Fruit fly (Drosophila melanogaster) whole organism, embryonic: ENCODE measurements around the gene CG7924.

ENCODE experiments used
- Bgb ChIP-seq: fragments of 200-800 bp; sonication (Bioruptor generic); IDR thresholded peaks from 2 replicates; pipeline ENCODE4 v1.3.6; 2022; ENCODE audit warnings: missing biosample characterization, missing genetic modification characterization; ENCODE audit not compliant: partially characterized antibody
- CG10462 ChIP-seq: fragments of 200-800 bp; sonication (Bioruptor generic); optimal IDR thresholded peaks from 2 replicates; lab custom pipeline; 2016; ENCODE audit warnings: missing biosample characterization, missing genetic modification characterization
- CG11504 ChIP-seq: fragments of 200-800 bp; sonication (Bioruptor generic); optimal IDR thresholded peaks from 3 replicates; lab custom pipeline; 2019; ENCODE audit warnings: missing biosample characterization, mild to moderate bottlenecking, missing genetic modification characterization, moderate library complexity
- CG1529 ChIP-seq: fragments of 200-800 bp; sonication (Bioruptor generic); optimal IDR thresholded peaks from 3 replicates; lab custom pipeline; 2018; ENCODE audit warnings: missing biosample characterization, missing genetic modification characterization
- CG15514 ChIP-seq: fragments of 200-800 bp; sonication (Bioruptor generic); optimal IDR thresholded peaks from 3 replicates; lab custom pipeline; 2017; ENCODE audit warnings: missing biosample characterization, missing genetic modification characterization, mild to moderate bottlenecking, moderate library complexity, missing genetic modification reagents
- CG15601 ChIP-seq: fragments of 200-800 bp; sonication (Bioruptor generic); optimal IDR thresholded peaks from 3 replicates; lab custom pipeline; 2019; ENCODE audit warnings: missing biosample characterization, mild to moderate bottlenecking, missing genetic modification characterization, moderate library complexity
- CG16779 ChIP-seq: fragments of 200-800 bp; sonication (Bioruptor generic); IDR thresholded peaks from 2 replicates; pipeline ENCODE4 v1.3.6; 2022; ENCODE audit warnings: missing biosample characterization, missing genetic modification characterization
- CG17568 ChIP-seq: fragments of 200-800 bp; sonication (Bioruptor generic); optimal IDR thresholded peaks from 2 replicates; lab custom pipeline; 2018; ENCODE audit warnings: missing biosample characterization, mild to moderate bottlenecking, missing genetic modification characterization, moderate library complexity
- CG2199 ChIP-seq: fragments of 200-800 bp; sonication (Bioruptor generic); IDR thresholded peaks from 3 replicates; pipeline ENCODE4 v1.3.6; 2022; ENCODE audit warnings: missing biosample characterization, missing genetic modification characterization
- CG30403 ChIP-seq: fragments of 200-800 bp; sonication (Bioruptor generic); optimal IDR thresholded peaks from 3 replicates; lab custom pipeline; 2016; ENCODE audit warnings: missing biosample characterization, missing genetic modification characterization
- CG32767 ChIP-seq: fragments of 200-800 bp; sonication (Bioruptor generic); IDR thresholded peaks from 2 replicates; pipeline ENCODE4 v1.3.6; 2022; ENCODE audit warnings: missing biosample characterization, missing genetic modification characterization
- CG6175 ChIP-seq: fragments of 200-800 bp; sonication (Bioruptor generic); IDR thresholded peaks from 3 replicates; pipeline ENCODE4 v1.3.6; 2022; ENCODE audit warnings: missing biosample characterization, missing genetic modification characterization
- CG8388 ChIP-seq: fragments of 200-800 bp; sonication (Bioruptor generic); optimal IDR thresholded peaks from 2 replicates; lab custom pipeline; 2019; ENCODE audit warnings: missing biosample characterization, mild to moderate bottlenecking, missing genetic modification characterization, moderate library complexity
- Dek ChIP-seq: fragments of 200-800 bp; sonication (Bioruptor generic); optimal IDR thresholded peaks from 3 replicates; lab custom pipeline; 2019; ENCODE audit warnings: missing biosample characterization, mild to moderate bottlenecking, missing genetic modification characterization, moderate library complexity
- Dfd ChIP-seq, 2 experiments: fragments of >200 bp; optimal IDR thresholded peaks; 2 replicates each; lab custom pipeline; 2017; ENCODE audit warnings: missing biosample characterization in 2 of 2, missing genetic modification characterization in 2 of 2
- Dll ChIP-seq: fragments of 200-800 bp; sonication (Bioruptor generic); IDR thresholded peaks from 4 replicates; pipeline ENCODE4 v1.3.6; 2022; ENCODE audit warnings: missing biosample characterization, missing genetic modification characterization; ENCODE audit not compliant: partially characterized antibody
- Doc3 ChIP-seq: fragments of 200-800 bp; sonication (Bioruptor generic); IDR thresholded peaks from 3 replicates; pipeline ENCODE4 v1.3.6; 2022; ENCODE audit warnings: missing biosample characterization, missing genetic modification characterization; ENCODE audit not compliant: partially characterized antibody
- Fer3 ChIP-seq: fragments of 200-800 bp; sonication (Bioruptor generic); optimal IDR thresholded peaks from 2 replicates; lab custom pipeline; 2018; ENCODE audit warnings: missing biosample characterization, mild to moderate bottlenecking, missing genetic modification characterization, moderate library complexity
- Gug ChIP-seq: fragments of 200-800 bp; sonication (Bioruptor generic); IDR thresholded peaks from 4 replicates; pipeline ENCODE4 v1.3.6; 2022; ENCODE audit warnings: missing biosample characterization, missing genetic modification characterization
- H15 ChIP-seq: fragments of 200-800 bp; sonication (Bioruptor generic); IDR thresholded peaks from 3 replicates; pipeline ENCODE4 v1.3.6; 2022; ENCODE audit warnings: missing biosample characterization, missing genetic modification characterization
- Hr51 ChIP-seq, 2 experiments: fragments of 200-800 bp; sonication (Bioruptor generic); optimal IDR thresholded peaks; 2 replicates in 1 of 2; 3 replicates in 1 of 2; lab custom pipeline; 2016 to 2018; ENCODE audit warnings: missing biosample characterization in 2 of 2, missing genetic modification characterization in 2 of 2, mild to moderate bottlenecking in 1 of 2, moderate library complexity in 1 of 2
- Lhr ChIP-seq: fragments of 200-800 bp; sonication (Bioruptor generic); optimal IDR thresholded peaks from 3 replicates; lab custom pipeline; 2017; ENCODE audit warnings: mild to moderate bottlenecking, missing biosample characterization, missing genetic modification reagents, missing genetic modification characterization
- Rfx ChIP-seq: fragments of 200-800 bp; sonication (Bioruptor generic); IDR thresholded peaks from 2 replicates; pipeline ENCODE4 v1.3.6; 2022; ENCODE audit warnings: missing biosample characterization, missing genetic modification characterization
- ase ChIP-seq: fragments of 200-800 bp; sonication (Bioruptor generic); IDR thresholded peaks from 3 replicates; pipeline ENCODE4 v1.3.6; 2022; ENCODE audit warnings: missing biosample characterization, missing genetic modification characterization
- ci ChIP-seq: fragments of 200-800 bp; sonication (Bioruptor generic); IDR thresholded peaks from 3 replicates; pipeline ENCODE4 v1.3.6; 2022; ENCODE audit warnings: missing biosample characterization, missing genetic modification characterization
- dan ChIP-seq: fragments of 200-800 bp; sonication (Bioruptor generic); IDR thresholded peaks from 2 replicates; pipeline ENCODE4 v1.3.6; 2022; ENCODE audit warnings: missing biosample characterization, missing genetic modification characterization
- dati ChIP-seq: fragments of 200-800 bp; sonication (Bioruptor generic); IDR thresholded peaks from 2 replicates; pipeline ENCODE4 v1.3.6; 2022; ENCODE audit warnings: missing biosample characterization, missing genetic modification characterization
- disco-r ChIP-seq: fragments of 200-800 bp; sonication (Bioruptor generic); optimal IDR thresholded peaks from 2 replicates; lab custom pipeline; 2016; ENCODE audit warnings: missing biosample characterization, missing genetic modification characterization
- fd102C ChIP-seq: fragments of 200-800 bp; sonication (Bioruptor generic); optimal IDR thresholded peaks from 2 replicates; lab custom pipeline; 2018; ENCODE audit warnings: missing biosample characterization, mild to moderate bottlenecking, missing genetic modification characterization, moderate library complexity
- gcm ChIP-seq: fragments of 200-800 bp; sonication (Bioruptor generic); optimal IDR thresholded peaks from 2 replicates; lab custom pipeline; 2019; ENCODE audit warnings: missing biosample characterization, mild to moderate bottlenecking, missing genetic modification characterization, moderate library complexity
- grau ChIP-seq: fragments of 200-800 bp; optimal IDR thresholded peaks from 3 replicates; lab custom pipeline; 2019; ENCODE audit warnings: missing biosample characterization, mild to moderate bottlenecking, missing genetic modification characterization, moderate library complexity
- hkb ChIP-seq, 2 experiments: fragments of 200-800 bp in 1 of 2; fragments of >200 bp in 1 of 2; sonication (Bioruptor generic) in 1 of 2; IDR thresholded peaks in 1 of 2; optimal IDR thresholded peaks in 1 of 2; 2 replicates each; pipeline versions ENCODE4 v1.3.6 to Lab custom; 2017 to 2022; ENCODE audit warnings: missing biosample characterization in 1 of 2, missing genetic modification characterization in 1 of 2
- klu ChIP-seq: fragments of 200-800 bp; sonication (Bioruptor generic); IDR thresholded peaks from 2 replicates; pipeline ENCODE4 v1.3.6; 2022; ENCODE audit warnings: missing biosample characterization, missing genetic modification characterization
- mld ChIP-seq: fragments of 200-800 bp; sonication (Bioruptor generic); IDR thresholded peaks from 3 replicates; pipeline ENCODE4 v1.3.6; 2022; ENCODE audit warnings: missing biosample characterization, missing genetic modification characterization; ENCODE audit not compliant: partially characterized antibody
- nerfin-1 ChIP-seq: fragments of 200-800 bp; sonication (Bioruptor generic); optimal IDR thresholded peaks from 3 replicates; lab custom pipeline; 2019; ENCODE audit warnings: missing biosample characterization, mild to moderate bottlenecking, missing genetic modification characterization, moderate library complexity
- nom ChIP-seq: fragments of 200-800 bp; sonication (Bioruptor generic); optimal IDR thresholded peaks from 2 replicates; lab custom pipeline; 2017; ENCODE audit warnings: missing biosample characterization, missing genetic modification characterization, mild to moderate bottlenecking, moderate library complexity, missing genetic modification reagents
- phol ChIP-seq: fragments of 200-800 bp; sonication (Bioruptor generic); optimal IDR thresholded peaks from 3 replicates; lab custom pipeline; 2018; ENCODE audit warnings: missing biosample characterization, mild to moderate bottlenecking, missing genetic modification characterization, moderate library complexity
- pum ChIP-seq: fragments of 200-800 bp; sonication (Bioruptor generic); optimal IDR thresholded peaks from 2 replicates; lab custom pipeline; 2016; ENCODE audit warnings: missing biosample characterization, missing genetic modification characterization
- sd ChIP-seq: fragments of 200-800 bp; sonication (Bioruptor generic); optimal IDR thresholded peaks from 3 replicates; lab custom pipeline; 2018; ENCODE audit warnings: missing biosample characterization, mild to moderate bottlenecking, missing genetic modification characterization, moderate library complexity
- sens ChIP-seq: fragments of 200-800 bp; sonication (Bioruptor generic); peaks from one replicate; lab custom pipeline; 2016; ENCODE audit warnings: missing biosample characterization, missing genetic modification characterization
- seq ChIP-seq: fragments of 200-800 bp; sonication (Bioruptor generic); IDR thresholded peaks from 2 replicates; pipeline ENCODE4 v1.3.6; 2022; ENCODE audit warnings: missing biosample characterization, missing genetic modification characterization
- slou ChIP-seq: fragments of 200-800 bp; sonication (Bioruptor generic); optimal IDR thresholded peaks from 3 replicates; lab custom pipeline; 2016; ENCODE audit warnings: missing biosample characterization, missing genetic modification characterization
- sob ChIP-seq: fragments of 200-800 bp; sonication (Bioruptor generic); IDR thresholded peaks from 2 replicates; pipeline ENCODE4 v1.3.6; 2022; ENCODE audit warnings: missing biosample characterization, missing genetic modification characterization

Gene CG7924

DNA sequence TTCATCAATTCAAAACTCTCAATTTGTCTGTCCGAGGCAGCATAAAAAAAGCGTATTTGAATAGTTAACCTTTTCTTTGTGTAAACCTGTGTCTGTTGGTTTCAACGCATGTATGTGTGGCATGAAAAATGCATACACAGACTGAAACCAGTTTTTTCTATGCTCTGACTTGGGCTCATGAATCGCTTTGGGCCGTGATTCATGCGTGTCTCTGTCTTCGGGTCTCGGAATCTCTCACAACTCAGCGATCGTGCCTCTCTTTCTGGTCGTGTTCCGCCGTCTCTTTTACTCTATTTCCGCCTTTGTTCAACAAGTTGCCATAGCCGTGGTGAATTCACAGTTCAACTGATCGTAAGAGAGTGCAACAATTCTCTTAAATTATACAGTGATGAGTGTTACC, 32.3 kb upstream of the CG7924 start (continued):
- TF ChIP-seq slou (GFP tag; lab: Kevin White, UChicago) = no peak
- no peak for TF ChIP-seq mld
- no peak for TF ChIP-seq Lhr (GFP tag; lab: Kevin White, UChicago)
- TF ChIP-seq Rfx (GFP tag; lab: Robert Waterston, UW) = peak; percentile 5; the same call in 1 of the 2 replicates
- no peak for TF ChIP-seq sob
- TF ChIP-seq hkb (optimal IDR thresholded peaks at IDR 0.05; lab: Kevin White, UChicago) = no peak
- peak; percentile 52 for TF ChIP-seq hkb (GFP tag; IDR thresholded peaks at IDR 0.05; lab: Robert Waterston, UW)
- peak; percentile 51; the same call in 1 of the 2 replicates for TF ChIP-seq CG32767 (GFP tag; lab: Robert Waterston, UW)
- TF ChIP-seq dan (GFP tag; lab: Robert Waterston, UW) = no peak
- no peak for TF ChIP-seq disco-r (GFP tag; lab: Kevin White, UChicago)
- peak; percentile 46; the same call in 1 of the 2 replicates for TF ChIP-seq seq (GFP tag; lab: Robert Waterston, UW)
- TF ChIP-seq CG11504 (tag; lab: Kevin White, UChicago) = peak; percentile 7
- TF ChIP-seq CG16779 (GFP tag; lab: Robert Waterston, UW) = no peak
- TF ChIP-seq nom (GFP tag; lab: Kevin White, UChicago) = peak; percentile 4

DNA sequence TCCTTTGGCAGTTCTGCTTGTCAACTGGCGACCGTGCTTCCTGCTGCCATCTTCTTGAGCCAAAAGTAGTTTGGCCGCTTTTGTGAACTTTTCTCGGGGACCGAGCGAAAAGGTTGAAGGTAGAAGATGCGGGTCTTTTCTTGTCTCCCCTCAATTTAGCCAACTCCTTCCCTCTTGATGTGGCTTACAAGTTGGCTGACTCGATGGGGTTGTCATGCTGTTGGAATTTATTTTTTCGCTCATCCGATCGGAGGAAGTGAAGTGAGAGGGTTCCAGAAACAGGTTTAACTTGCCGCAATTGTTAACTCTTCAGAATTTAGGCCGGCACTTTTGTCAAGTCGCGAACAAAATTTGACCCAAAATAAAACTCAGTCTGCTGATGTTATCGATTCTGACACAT, 31.0 kb upstream of the CG7924 start:
- no peak for TF ChIP-seq CG15514 (GFP tag; lab: Kevin White, UChicago)
- TF ChIP-seq Dll = no peak
- TF ChIP-seq Doc3 (GFP tag; lab: Robert Waterston, UW) = no peak
- peak; percentile 23 for TF ChIP-seq gcm (GFP tag; lab: Kevin White, UChicago)
- TF ChIP-seq ase (GFP tag; lab: Robert Waterston, UW) = no peak
- TF ChIP-seq Dfd (GFP tag; optimal IDR thresholded peaks at IDR 0.05; lab: Kevin White, UChicago) = no peak
- peak; percentile 45 for TF ChIP-seq sd (tag; lab: Kevin White, UChicago)
- TF ChIP-seq CG10462 = no peak
- no peak for TF ChIP-seq CG8388 (GFP tag; lab: Kevin White, UChicago)
- peak; percentile 39 for TF ChIP-seq nom (GFP tag; lab: Kevin White, UChicago)
- no peak for TF ChIP-seq CG17568 (GFP tag; lab: Kevin White, UChicago)

DNA sequence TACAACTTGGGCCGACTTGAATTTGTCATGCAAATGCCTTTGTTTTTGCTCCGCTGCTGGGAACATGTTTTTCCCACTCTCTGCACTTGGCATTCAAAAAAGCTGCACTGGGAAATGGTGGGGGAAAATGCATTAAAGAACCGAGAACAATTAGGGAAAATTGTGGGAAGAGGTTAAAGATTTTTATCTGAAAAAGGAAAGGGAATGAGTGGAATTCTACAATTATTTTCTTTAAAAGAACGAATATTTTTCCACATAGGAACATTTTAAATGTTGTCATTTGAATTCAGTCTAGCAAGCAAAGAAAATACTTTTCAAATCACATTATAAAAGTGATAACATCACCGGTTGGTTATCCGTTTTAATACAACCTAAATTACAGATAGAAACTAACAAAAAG, 30.2 kb upstream of the CG7924 start, which contains the start of gene saturn:
TSS of gene saturn (plus strand) at position 301 of the 400 bp plus-strand sequence.
- TF ChIP-seq Bgb (GFP tag; lab: Robert Waterston, UW) = no peak
- no peak for TF ChIP-seq pum (GFP tag; lab: Kevin White, UChicago)
- no peak for TF ChIP-seq CG6175 (GFP tag; lab: Robert Waterston, UW)
- no peak for TF ChIP-seq Dek (tag; lab: Kevin White, UChicago)
- TF ChIP-seq sens (GFP tag; lab: Kevin White, UChicago) = peak; percentile 68
- no peak for TF ChIP-seq CG1529 (GFP tag; lab: Kevin White, UChicago)
- no peak for TF ChIP-seq klu (GFP tag; lab: Robert Waterston, UW)
- no peak for TF ChIP-seq fd102C (GFP tag; lab: Kevin White, UChicago)

DNA sequence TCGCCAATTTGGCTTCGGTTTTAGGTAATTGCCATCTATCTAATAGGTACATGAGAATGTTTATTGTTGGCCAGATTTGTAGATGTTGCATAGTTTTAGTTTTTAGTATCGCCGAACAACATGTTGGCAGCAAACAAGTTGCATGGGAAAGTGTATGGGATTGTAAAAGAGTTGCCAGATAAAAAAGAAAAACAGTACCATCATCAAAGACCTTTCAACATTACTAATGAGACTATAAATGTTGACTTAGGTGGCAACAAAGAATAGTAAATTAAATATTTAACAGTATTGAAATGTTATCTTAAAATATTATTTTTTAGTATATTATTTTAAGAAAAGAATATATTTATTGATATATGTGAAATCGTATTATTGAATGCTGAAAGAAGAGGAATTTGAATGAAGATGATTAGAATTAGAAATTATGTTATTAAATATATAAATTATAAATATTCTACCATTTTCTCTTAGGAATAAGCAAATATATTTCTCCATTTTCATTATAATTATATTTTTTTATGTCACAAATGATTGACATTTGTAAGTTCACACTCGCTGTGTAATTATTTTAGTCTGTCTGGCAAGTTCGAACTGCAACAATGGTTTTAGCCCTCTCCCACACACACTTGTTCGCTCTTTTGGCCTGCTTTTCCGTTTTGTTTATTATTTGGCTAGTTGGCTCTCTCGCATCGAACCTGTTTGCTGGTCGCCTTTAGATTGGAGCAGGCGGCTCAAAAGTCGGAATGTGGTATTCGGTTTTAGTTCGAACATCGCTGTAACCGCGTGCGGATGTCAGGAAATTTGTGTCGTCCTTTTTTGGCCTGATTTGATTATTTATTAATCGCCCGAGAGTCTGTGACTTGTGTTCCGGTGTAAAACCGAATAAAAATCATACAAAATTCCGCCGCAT, 28.4 kb upstream of the CG7924 start:
- TF ChIP-seq sens (GFP tag; lab: Kevin White, UChicago) (peak; percentile 47), nerfin-1 (tag; lab: Kevin White, UChicago) (peak; percentile 30), ci (GFP tag; lab: Robert Waterston, UW) (peak; percentile 63; the same call in 2 of the 3 replicates), CG15601 (tag; lab: Kevin White, UChicago) (peak; percentile 9), H15 (GFP tag; lab: Robert Waterston, UW) (no peak), grau (tag; lab: Kevin White, UChicago) (peak; percentile 44), phol (tag; lab: Kevin White, UChicago) (peak; percentile 53), dati (no peak), sd (tag; lab: Kevin White, UChicago) (peak; percentile 94), Gug (0 out of 4 replicates have a peak, but pooled peaks have one; percentile 28), Fer3 (tag; lab: Kevin White, UChicago) (peak; percentile 8), Hr51 (GFP tag; optimal IDR thresholded peaks at IDR 0.05; lab: Kevin White, UChicago) (peak in 1 of 2 experiments; percentile 47), CG2199 (GFP tag; lab: Robert Waterston, UW) (0 out of 3 replicates have a peak, but pooled peaks have one; percentile 36), CG30403 (GFP tag; lab: Kevin White, UChicago) (peak; percentile 51)
